Worm (Caenorhabditis elegans) whole organism, early embryonic: ENCODE data around the gene F20E11.17.

ENCODE experiments used
- ama-1 ChIP-seq: fragments of 150-350 bp; optimal IDR thresholded peaks from 2 replicates; lab custom pipeline; 2014
- scrt-1 ChIP-seq: fragments of 200-800 bp; sonication (Bioruptor generic); IDR thresholded peaks from 2 replicates; pipeline ENCODE4 v1.3.6; 2022; ENCODE audit warnings: missing genetic modification characterization, missing compliant biosample characterization
- sea-1 ChIP-seq: fragments of 200-800 bp; sonication (Bioruptor generic); conservative IDR thresholded peaks from 2 replicates; pipeline ENCODE4 v1.3.6; 2022; ENCODE audit warnings: missing genetic modification characterization, missing compliant biosample characterization
- tbx-11 ChIP-seq: fragments of 200-800 bp; sonication (Bioruptor generic); IDR thresholded peaks from 2 replicates; pipeline ENCODE4 v1.3.6; 2022; ENCODE audit warnings: missing genetic modification characterization, missing compliant biosample characterization
- tra-4 ChIP-seq: sonication (generic microtip); optimal IDR thresholded peaks from 2 replicates; lab custom pipeline; 2017; ENCODE audit warnings: missing genetic modification characterization, missing compliant biosample characterization

- TF ChIP-seq ama-1 (lab: Kevin White, UChicago) (no peak), sea-1 (no peak), tra-4 (tag; lab: Kevin White, UChicago) (no peak), scrt-1 (no peak), tbx-11 (GFP tag; lab: Robert Waterston, UW) (no peak)
Observed at ce11 chrV:17493732-17494131, 24.7 kb upstream of the F20E11.17 start, which contains the start of gene fbxa-102.
